Fruit fly (Drosophila melanogaster) whole organism, embryonic: Measurements from ENCODE around the gene Tbc1d22.
A peak's percentile ranks its signal among the peaks of the same experiment; 100 is the strongest.

Experiments used
- Bteb2 ChIP-seq: fragments of 200-800 bp; sonication (Bioruptor generic); optimal IDR thresholded peaks from 2 replicates; lab custom pipeline; 2016; ENCODE audit warnings: missing biosample characterization, missing genetic modification characterization
- CG10147 ChIP-seq: fragments of 200-800 bp; sonication (Bioruptor generic); optimal IDR thresholded peaks from 2 replicates; lab custom pipeline; 2019; ENCODE audit warnings: missing biosample characterization, mild to moderate bottlenecking, missing genetic modification characterization, moderate library complexity
- CG1024 ChIP-seq: fragments of 200-800 bp; sonication (Bioruptor generic); IDR thresholded peaks from 2 replicates; pipeline ENCODE4 v1.3.6; 2022; ENCODE audit warnings: missing biosample characterization, missing genetic modification characterization
- CG10321 ChIP-seq: fragments of 200-800 bp; sonication (Bioruptor generic); IDR thresholded peaks from 2 replicates; pipeline ENCODE4 v1.3.6; 2022; ENCODE audit warnings: missing biosample characterization, missing genetic modification characterization
- CG11247 ChIP-seq: fragments of 200-800 bp; sonication (Bioruptor generic); IDR thresholded peaks from 2 replicates; pipeline ENCODE4 v1.3.6; 2022; ENCODE audit warnings: missing biosample characterization, missing genetic modification characterization
- CG1233 ChIP-seq: fragments of 200-800 bp; sonication (Bioruptor generic); optimal IDR thresholded peaks from 4 replicates; lab custom pipeline; 2018; ENCODE audit warnings: missing biosample characterization, mild to moderate bottlenecking, missing genetic modification characterization
- CG13894 ChIP-seq: fragments of 200-800 bp; sonication (Bioruptor generic); optimal IDR thresholded peaks from 3 replicates; lab custom pipeline; 2018; ENCODE audit warnings: missing biosample characterization, mild to moderate bottlenecking, missing genetic modification characterization, moderate library complexity
- CG14667 ChIP-seq: fragments of 200-800 bp; sonication (Bioruptor generic); IDR thresholded peaks from 2 replicates; pipeline ENCODE4 v1.3.6; 2022; ENCODE audit warnings: missing biosample characterization, missing genetic modification characterization
- CG14965 ChIP-seq: fragments of 200-800 bp; sonication (Bioruptor generic); optimal IDR thresholded peaks from 2 replicates; lab custom pipeline; 2016; ENCODE audit warnings: missing biosample characterization, missing genetic modification characterization, borderline replicate concordance
- CG15601 ChIP-seq: fragments of 200-800 bp; sonication (Bioruptor generic); optimal IDR thresholded peaks from 3 replicates; lab custom pipeline; 2019; ENCODE audit warnings: missing biosample characterization, mild to moderate bottlenecking, missing genetic modification characterization, moderate library complexity
- CG17912 ChIP-seq: fragments of 200-800 bp; sonication (Bioruptor generic); optimal IDR thresholded peaks from 2 replicates; lab custom pipeline; 2018; ENCODE audit warnings: missing biosample characterization, mild to moderate bottlenecking, missing genetic modification characterization
- CG30403 ChIP-seq: fragments of 200-800 bp; sonication (Bioruptor generic); optimal IDR thresholded peaks from 3 replicates; lab custom pipeline; 2016; ENCODE audit warnings: missing biosample characterization, missing genetic modification characterization
- CG33557 ChIP-seq: fragments of 200-800 bp; sonication (Bioruptor generic); optimal IDR thresholded peaks from 2 replicates; lab custom pipeline; 2019; ENCODE audit warnings: missing biosample characterization, mild to moderate bottlenecking, missing genetic modification characterization, moderate library complexity
- CG34422 ChIP-seq: fragments of 200-800 bp; sonication (Bioruptor generic); IDR thresholded peaks from 3 replicates; pipeline ENCODE4 v1.3.6; 2022; ENCODE audit warnings: missing biosample characterization, missing genetic modification characterization
- CG3726 ChIP-seq: fragments of 200-800 bp; sonication (Bioruptor generic); IDR thresholded peaks from 3 replicates; pipeline ENCODE4, ENCODE4 v1.3.6; 2022; ENCODE audit warnings: missing biosample characterization, missing genetic modification characterization
- CG3838 ChIP-seq: fragments of 200-800 bp; sonication (Bioruptor generic); optimal IDR thresholded peaks from 3 replicates; lab custom pipeline; 2016; ENCODE audit warnings: missing biosample characterization, missing genetic modification characterization
- CG6254 ChIP-seq: fragments of 200-800 bp; sonication (Bioruptor generic); optimal IDR thresholded peaks from 3 replicates; lab custom pipeline; 2017; ENCODE audit warnings: mild to moderate bottlenecking, missing biosample characterization, missing genetic modification reagents, missing genetic modification characterization
- CTCF ChIP-seq: fragments of 200-800 bp; sonication (Bioruptor generic); optimal IDR thresholded peaks from 2 replicates; lab custom pipeline; 2017; ENCODE audit warnings: missing biosample characterization, mild to moderate bottlenecking, missing genetic modification characterization, moderate library complexity
- Chrac-16 ChIP-seq: fragments of 200-800 bp; sonication (Bioruptor generic); optimal IDR thresholded peaks from 3 replicates; lab custom pipeline; 2016; ENCODE audit warnings: missing biosample characterization, missing genetic modification characterization
- CoRest ChIP-seq: fragments of 200-800 bp; sonication (Bioruptor generic); optimal IDR thresholded peaks from 3 replicates; lab custom pipeline; 2018; ENCODE audit warnings: missing biosample characterization, mild to moderate bottlenecking, missing genetic modification characterization, moderate library complexity
- Dad ChIP-seq: fragments of 200-800 bp; sonication (Bioruptor generic); optimal IDR thresholded peaks from 3 replicates; lab custom pipeline; 2016; ENCODE audit warnings: missing biosample characterization, missing genetic modification characterization
- Dp ChIP-seq: fragments of 200-800 bp; sonication (Bioruptor generic); optimal IDR thresholded peaks from 2 replicates; lab custom pipeline; 2018; ENCODE audit warnings: missing biosample characterization, mild to moderate bottlenecking, missing genetic modification characterization, moderate library complexity
- Gug ChIP-seq: fragments of 200-800 bp; sonication (Bioruptor generic); IDR thresholded peaks from 4 replicates; pipeline ENCODE4 v1.3.6; 2022; ENCODE audit warnings: missing biosample characterization, missing genetic modification characterization
- Hand ChIP-seq: fragments of 200-800 bp; sonication (Bioruptor generic); optimal IDR thresholded peaks from 2 replicates; lab custom pipeline; 2017; ENCODE audit warnings: mild to moderate bottlenecking, missing biosample characterization, missing genetic modification reagents, missing genetic modification characterization
- HmgZ ChIP-seq: fragments of 200-800 bp; sonication (Bioruptor generic); optimal IDR thresholded peaks from 2 replicates; lab custom pipeline; 2018; ENCODE audit warnings: missing biosample characterization, mild to moderate bottlenecking, missing genetic modification characterization
- Hmr ChIP-seq: fragments of 200-800 bp; sonication (Bioruptor generic); optimal IDR thresholded peaks from 3 replicates; lab custom pipeline; 2017; ENCODE audit warnings: mild to moderate bottlenecking, missing biosample characterization, missing genetic modification reagents, missing genetic modification characterization
- Mad ChIP-seq: fragments of 200-800 bp; sonication (Bioruptor generic); optimal IDR thresholded peaks from 2 replicates; lab custom pipeline; 2016; ENCODE audit warnings: missing biosample characterization, missing genetic modification characterization
- Stat92E ChIP-seq, 3 experiments: fragments of >200 bp in 2 of 3; fragments of 200-800 bp in 1 of 3; sonication (Bioruptor generic) in 1 of 3; optimal IDR thresholded peaks; 2 replicates each; lab custom pipeline; 2017 to 2019; ENCODE audit warnings: missing biosample characterization in 3 of 3, missing genetic modification characterization in 3 of 3, mild to moderate bottlenecking in 1 of 3, moderate library complexity in 1 of 3
- Tbp ChIP-seq: fragments of >200 bp; optimal IDR thresholded peaks from 2 replicates; lab custom pipeline; 2018; ENCODE audit warnings: missing biosample characterization, missing genetic modification characterization
- ac ChIP-seq: fragments of 200-800 bp; sonication (Bioruptor generic); optimal IDR thresholded peaks from 3 replicates; lab custom pipeline; 2017; ENCODE audit warnings: missing biosample characterization, mild to moderate bottlenecking, missing genetic modification characterization
- corto ChIP-seq: fragments of 200-800 bp; sonication (Bioruptor generic); optimal IDR thresholded peaks from 2 replicates; lab custom pipeline; 2016; ENCODE audit warnings: missing biosample characterization, mild to moderate bottlenecking, missing genetic modification characterization, moderate library complexity
- crp ChIP-seq, 2 experiments: fragments of 200-800 bp; sonication (Bioruptor generic); optimal IDR thresholded peaks; 2 replicates in 1 of 2; 3 replicates in 1 of 2; lab custom pipeline; 2017; ENCODE audit warnings: missing biosample characterization in 2 of 2, missing genetic modification characterization in 2 of 2, mild to moderate bottlenecking in 1 of 2, moderate library complexity in 1 of 2
- dan ChIP-seq: fragments of 200-800 bp; sonication (Bioruptor generic); IDR thresholded peaks from 2 replicates; pipeline ENCODE4 v1.3.6; 2022; ENCODE audit warnings: missing biosample characterization, missing genetic modification characterization
- dimm ChIP-seq: fragments of 200-800 bp; sonication (Bioruptor generic); IDR thresholded peaks from 2 replicates; pipeline ENCODE4 v1.3.6; 2022; ENCODE audit warnings: missing biosample characterization, missing genetic modification characterization
- disco-r ChIP-seq: fragments of 200-800 bp; sonication (Bioruptor generic); optimal IDR thresholded peaks from 2 replicates; lab custom pipeline; 2016; ENCODE audit warnings: missing biosample characterization, missing genetic modification characterization
- dmrt11E ChIP-seq: fragments of 200-800 bp; sonication (Bioruptor generic); optimal IDR thresholded peaks from 3 replicates; lab custom pipeline; 2018; ENCODE audit warnings: missing biosample characterization, mild to moderate bottlenecking, missing genetic modification characterization, moderate library complexity
- dpn ChIP-seq, 2 experiments: fragments of 200-800 bp; sonication (Bioruptor generic); optimal IDR thresholded peaks; 3 replicates each; lab custom pipeline; 2016; ENCODE audit warnings: missing biosample characterization in 2 of 2, missing genetic modification characterization in 2 of 2
- exex ChIP-seq: fragments of 200-800 bp; sonication (Bioruptor generic); optimal IDR thresholded peaks from 4 replicates; lab custom pipeline; 2018; ENCODE audit warnings: missing biosample characterization, mild to moderate bottlenecking, missing genetic modification characterization, moderate library complexity
- fd96Cb ChIP-seq: fragments of 200-800 bp; sonication (Bioruptor generic); optimal IDR thresholded peaks from 2 replicates; lab custom pipeline; 2018; ENCODE audit warnings: missing biosample characterization, mild to moderate bottlenecking, missing genetic modification characterization, moderate library complexity
- gcm2 ChIP-seq: fragments of 200-800 bp; sonication (Bioruptor generic); optimal IDR thresholded peaks from 2 replicates; lab custom pipeline; 2016; ENCODE audit warnings: missing biosample characterization, missing genetic modification characterization
- kah ChIP-seq: fragments of 200-800 bp; sonication (Bioruptor generic); optimal IDR thresholded peaks from 2 replicates; lab custom pipeline; 2018; ENCODE audit warnings: missing biosample characterization, mild to moderate bottlenecking, missing genetic modification characterization
- ken ChIP-seq: fragments of 200-800 bp; sonication (Bioruptor generic); IDR thresholded peaks from 3 replicates; pipeline ENCODE4 v1.3.6; 2022; ENCODE audit warnings: missing biosample characterization, missing genetic modification characterization
- maf-S ChIP-seq: fragments of 200-800 bp; sonication (Bioruptor generic); optimal IDR thresholded peaks from 2 replicates; lab custom pipeline; 2016; ENCODE audit warnings: missing biosample characterization, missing genetic modification characterization
- nerfin-1 ChIP-seq: fragments of 200-800 bp; sonication (Bioruptor generic); optimal IDR thresholded peaks from 3 replicates; lab custom pipeline; 2019; ENCODE audit warnings: missing biosample characterization, mild to moderate bottlenecking, missing genetic modification characterization, moderate library complexity
- psq ChIP-seq: fragments of 200-800 bp; sonication (Bioruptor generic); optimal IDR thresholded peaks from 2 replicates; lab custom pipeline; 2017; ENCODE audit warnings: missing biosample characterization, missing genetic modification characterization
- slou ChIP-seq: fragments of 200-800 bp; sonication (Bioruptor generic); optimal IDR thresholded peaks from 3 replicates; lab custom pipeline; 2016; ENCODE audit warnings: missing biosample characterization, missing genetic modification characterization
- sob ChIP-seq: fragments of 200-800 bp; sonication (Bioruptor generic); IDR thresholded peaks from 2 replicates; pipeline ENCODE4 v1.3.6; 2022; ENCODE audit warnings: missing biosample characterization, missing genetic modification characterization
- trem ChIP-seq: fragments of 200-800 bp; optimal IDR thresholded peaks from 3 replicates; lab custom pipeline; 2019; ENCODE audit warnings: missing biosample characterization, mild to moderate bottlenecking, missing genetic modification characterization, moderate library complexity
- twi ChIP-seq: fragments of 200-800 bp; optimal IDR thresholded peaks from 2 replicates; lab custom pipeline; 2019; ENCODE audit warnings: missing biosample characterization, mild to moderate bottlenecking, missing genetic modification characterization, moderate library complexity
- vvl ChIP-seq: fragments of 200-800 bp; sonication (Bioruptor generic); IDR thresholded peaks from 2 replicates; pipeline ENCODE4 v1.3.6; 2022; ENCODE audit warnings: missing biosample characterization, missing genetic modification characterization
- zen ChIP-seq: fragments of 200-800 bp; sonication (Bioruptor generic); optimal IDR thresholded peaks from 3 replicates; lab custom pipeline; 2018; ENCODE audit warnings: missing biosample characterization, mild to moderate bottlenecking, missing genetic modification characterization, moderate library complexity
- zfh1 ChIP-seq: fragments of 200-800 bp; sonication (Bioruptor generic); IDR thresholded peaks from 3 replicates; pipeline ENCODE4 v1.3.6; 2022; ENCODE audit warnings: missing biosample characterization, missing genetic modification characterization

Tbc1d22 gene

dm6 chr3R:21140458-21140857, 38.5 kb downstream of the Tbc1d22 start, which contains the start of gene SNF4Agamma (continued):
- TF ChIP-seq CG11247 (GFP tag; lab: Robert Waterston, UW) (no peak), vvl (GFP tag; lab: Robert Waterston, UW) (0 out of 2 replicates have a peak, but pooled peaks have one; percentile 37), dimm (GFP tag; lab: Robert Waterston, UW) (no peak), Bteb2 (GFP tag; lab: Kevin White, UChicago) (no peak), CG6254 (GFP tag; lab: Kevin White, UChicago) (no peak), CG1024 (no peak), dan (GFP tag; lab: Robert Waterston, UW) (no peak), dpn (GFP tag; optimal IDR thresholded peaks at IDR 0.05; lab: Kevin White, UChicago) (peak in 1 of 2 experiments; percentile 27), CTCF (GFP tag; lab: Kevin White, UChicago) (no peak), twi (no peak), CG15601 (tag; lab: Kevin White, UChicago) (peak; percentile 39), CG10147 (peak; percentile 24), gcm2 (no peak), nerfin-1 (peak; percentile 11), CG34422 (GFP tag; lab: Robert Waterston, UW) (0 out of 3 replicates have a peak, but pooled peaks have one; percentile 19), CG30403 (GFP tag; lab: Kevin White, UChicago) (peak; percentile 62), CG10321 (GFP tag; lab: Robert Waterston, UW) (no peak), Dp (GFP tag; lab: Kevin White, UChicago) (peak; percentile 92), HmgZ (tag; lab: Kevin White, UChicago) (peak; percentile 53), sob (no peak; the same call in 1 of the 2 replicates), CG1233 (GFP tag; lab: Kevin White, UChicago) (no peak), corto (GFP tag; lab: Kevin White, UChicago) (no peak), zfh1 (no peak), exex (tag; lab: Kevin White, UChicago) (no peak), CG3726 (no peak), slou (GFP tag; lab: Kevin White, UChicago) (no peak), Chrac-16 (GFP tag; lab: Kevin White, UChicago) (peak; percentile 5), trem (tag; lab: Kevin White, UChicago) (peak; percentile 63), ken (GFP tag; lab: Robert Waterston, UW) (0 out of 3 replicates have a peak, but pooled peaks have one; percentile 44), psq (GFP tag; lab: Kevin White, UChicago) (no peak), CG3838 (GFP tag; lab: Kevin White, UChicago) (no peak), Gug (no peak; the same call in 3 of the 4 replicates), maf-S (GFP tag; lab: Kevin White, UChicago) (peak; percentile 9), Tbp (GFP tag; lab: Kevin White, UChicago) (no peak), disco-r (GFP tag; lab: Kevin White, UChicago) (no peak), kah (GFP tag; lab: Kevin White, UChicago) (no peak), Stat92E (GFP tag; optimal IDR thresholded peaks at IDR 0.05; lab: Kevin White, UChicago) (no peak), dmrt11E (tag; lab: Kevin White, UChicago) (no peak), ac (GFP tag; lab: Kevin White, UChicago) (no peak), CG13894 (tag; lab: Kevin White, UChicago) (no peak), Mad (GFP tag; lab: Kevin White, UChicago) (peak; percentile 13), zen (tag; lab: Kevin White, UChicago) (no peak), CG14965 (GFP tag; lab: Kevin White, UChicago) (no peak), CoRest (tag; lab: Kevin White, UChicago) (peak; percentile 56), Hand (GFP tag; lab: Kevin White, UChicago) (no peak), CG14667 (GFP tag; lab: Robert Waterston, UW) (no peak), Hmr (GFP tag; lab: Kevin White, UChicago) (no peak), CG17912 (GFP tag; lab: Kevin White, UChicago) (no peak), CG33557 (GFP tag; lab: Kevin White, UChicago) (no peak), crp (GFP tag; optimal IDR thresholded peaks at IDR 0.05; lab: Kevin White, UChicago) (no peak), fd96Cb (tag; lab: Kevin White, UChicago) (no peak), Dad (GFP tag; lab: Kevin White, UChicago) (no peak)
